Fruit fly (Drosophila melanogaster) whole organism, embryonic: ENCODE measurements around the gene stv.

Experiments
- Antp ChIP-seq: fragments of 200-800 bp; sonication (Bioruptor generic); optimal IDR thresholded peaks from 3 replicates; lab custom pipeline; 2016; ENCODE audit warnings: missing biosample characterization, missing genetic modification characterization
- Awh ChIP-seq: fragments of 200-800 bp; sonication (Bioruptor generic); IDR thresholded peaks from 2 replicates; pipeline ENCODE4, ENCODE4 v1.3.6; 2022; ENCODE audit warnings: missing biosample characterization, missing genetic modification characterization
- CG10147 ChIP-seq: fragments of 200-800 bp; sonication (Bioruptor generic); optimal IDR thresholded peaks from 2 replicates; lab custom pipeline; 2019; ENCODE audit warnings: missing biosample characterization, mild to moderate bottlenecking, missing genetic modification characterization, moderate library complexity
- CG10267 ChIP-seq: fragments of 200-800 bp; sonication (Bioruptor generic); optimal IDR thresholded peaks from 2 replicates; lab custom pipeline; 2018; ENCODE audit warnings: missing biosample characterization, mild to moderate bottlenecking, missing genetic modification characterization, moderate library complexity
- CG10431 ChIP-seq: fragments of 200-800 bp; sonication (Bioruptor generic); optimal IDR thresholded peaks from 3 replicates; lab custom pipeline; 2018; ENCODE audit warnings: missing biosample characterization, mild to moderate bottlenecking, missing genetic modification characterization
- CG10543 ChIP-seq: fragments of 200-800 bp; sonication (Bioruptor generic); optimal IDR thresholded peaks from 3 replicates; lab custom pipeline; 2017; ENCODE audit warnings: missing biosample characterization, mild to moderate bottlenecking, missing genetic modification characterization, moderate library complexity
- CG12299 ChIP-seq: fragments of 200-800 bp; sonication (Bioruptor generic); optimal IDR thresholded peaks from 2 replicates; lab custom pipeline; 2018; ENCODE audit warnings: missing biosample characterization, mild to moderate bottlenecking, missing genetic modification characterization
- CG13296 ChIP-seq: fragments of 200-800 bp; sonication (Bioruptor generic); optimal IDR thresholded peaks from 3 replicates; lab custom pipeline; 2018; ENCODE audit warnings: missing biosample characterization, mild to moderate bottlenecking, missing genetic modification characterization
- CG13894 ChIP-seq: fragments of 200-800 bp; sonication (Bioruptor generic); optimal IDR thresholded peaks from 3 replicates; lab custom pipeline; 2018; ENCODE audit warnings: missing biosample characterization, mild to moderate bottlenecking, missing genetic modification characterization, moderate library complexity
- CG15696 ChIP-seq: fragments of 200-800 bp; sonication (Bioruptor generic); optimal IDR thresholded peaks from 2 replicates; lab custom pipeline; 2019; ENCODE audit warnings: missing biosample characterization, mild to moderate bottlenecking, missing genetic modification characterization, moderate library complexity
- CG1792 ChIP-seq: fragments of 200-800 bp; sonication (Bioruptor generic); optimal IDR thresholded peaks from 2 replicates; lab custom pipeline; 2016; ENCODE audit warnings: missing biosample characterization, missing genetic modification characterization
- CG18262 ChIP-seq: fragments of 200-800 bp; optimal IDR thresholded peaks from 3 replicates; lab custom pipeline; 2019; ENCODE audit warnings: missing biosample characterization, mild to moderate bottlenecking, missing genetic modification characterization, moderate library complexity
- CG1832 ChIP-seq: fragments of 200-800 bp; sonication (Bioruptor generic); optimal IDR thresholded peaks from 2 replicates; lab custom pipeline; 2017; ENCODE audit warnings: missing biosample characterization, mild to moderate bottlenecking, missing genetic modification characterization, inconsistent platforms
- CG30403 ChIP-seq: fragments of 200-800 bp; sonication (Bioruptor generic); optimal IDR thresholded peaks from 3 replicates; lab custom pipeline; 2016; ENCODE audit warnings: missing biosample characterization, missing genetic modification characterization
- CG32772 ChIP-seq: fragments of 200-800 bp; sonication (Bioruptor generic); IDR thresholded peaks from 2 replicates; pipeline ENCODE4 v1.3.6; 2022; ENCODE audit warnings: missing biosample characterization, missing genetic modification characterization
- CG33213 ChIP-seq: fragments of 200-800 bp; sonication (Bioruptor generic); optimal IDR thresholded peaks from 3 replicates; lab custom pipeline; 2016; ENCODE audit warnings: missing biosample characterization, missing genetic modification characterization
- CG4617 ChIP-seq: fragments of 200-800 bp; sonication (Bioruptor generic); optimal IDR thresholded peaks from 3 replicates; lab custom pipeline; 2016; ENCODE audit warnings: missing biosample characterization, missing genetic modification characterization, borderline replicate concordance
- CG4854 ChIP-seq: fragments of 200-800 bp; sonication (Bioruptor generic); optimal IDR thresholded peaks from 2 replicates; lab custom pipeline; 2016; ENCODE audit warnings: missing biosample characterization, missing genetic modification characterization, inconsistent platforms
- CG7372 ChIP-seq: fragments of 200-800 bp; sonication (Bioruptor generic); IDR thresholded peaks from 2 replicates; pipeline ENCODE4 v1.3.6; 2022; ENCODE audit warnings: missing biosample characterization, missing genetic modification characterization
- CG7786 ChIP-seq: fragments of 200-800 bp; sonication (Bioruptor generic); optimal IDR thresholded peaks from 2 replicates; lab custom pipeline; 2016; ENCODE audit warnings: missing biosample characterization, missing genetic modification characterization
- CG9817 ChIP-seq: fragments of 200-800 bp; sonication (Bioruptor generic); optimal IDR thresholded peaks from 2 replicates; lab custom pipeline; 2018; ENCODE audit warnings: missing biosample characterization, mild to moderate bottlenecking, missing genetic modification characterization, moderate library complexity
- CoRest ChIP-seq: fragments of 200-800 bp; sonication (Bioruptor generic); optimal IDR thresholded peaks from 3 replicates; lab custom pipeline; 2018; ENCODE audit warnings: missing biosample characterization, mild to moderate bottlenecking, missing genetic modification characterization, moderate library complexity
- D ChIP-seq, 2 experiments: fragments of 200-800 bp in 1 of 2; fragments of >200 bp in 1 of 2; sonication (Bioruptor generic) in 1 of 2; optimal IDR thresholded peaks; 2 replicates in 1 of 2; 3 replicates in 1 of 2; lab custom pipeline; 2017; ENCODE audit warnings: mild to moderate bottlenecking in 1 of 2, missing biosample characterization in 1 of 2, missing genetic modification characterization in 1 of 2, missing genetic modification reagents in 1 of 2
- Drgx ChIP-seq: fragments of 200-800 bp; sonication (Bioruptor generic); IDR thresholded peaks from 2 replicates; pipeline ENCODE4 v1.3.6; 2022; ENCODE audit warnings: missing biosample characterization, missing genetic modification characterization
- E2f2 ChIP-seq: fragments of 200-800 bp; sonication (Bioruptor generic); IDR thresholded peaks from 2 replicates; pipeline ENCODE4 v1.3.6; 2022; ENCODE audit warnings: missing biosample characterization, missing genetic modification characterization
- ERR ChIP-seq: fragments of 200-800 bp; sonication (Bioruptor generic); optimal IDR thresholded peaks from 2 replicates; lab custom pipeline; 2016; ENCODE audit warnings: missing biosample characterization, missing genetic modification characterization
- Ets65A ChIP-seq: fragments of 200-800 bp; sonication (Bioruptor generic); peaks from one replicate; lab custom pipeline; 2016; ENCODE audit warnings: missing biosample characterization, missing genetic modification characterization
- Fer1 ChIP-seq: fragments of 200-800 bp; sonication (Bioruptor generic); optimal IDR thresholded peaks from 2 replicates; lab custom pipeline; 2017; ENCODE audit warnings: missing biosample characterization, mild to moderate bottlenecking, missing genetic modification characterization
- Max ChIP-seq: fragments of 200-800 bp; sonication (Bioruptor generic); optimal IDR thresholded peaks from 2 replicates; lab custom pipeline; 2016; ENCODE audit warnings: missing biosample characterization, mild to moderate bottlenecking, missing genetic modification characterization
- Myb ChIP-seq: fragments of 200-800 bp; sonication (Bioruptor generic); optimal IDR thresholded peaks from 2 replicates; lab custom pipeline; 2016; ENCODE audit warnings: missing biosample characterization, missing genetic modification characterization
- Neu2 ChIP-seq: fragments of 200-800 bp; sonication (Bioruptor generic); optimal IDR thresholded peaks from 3 replicates; lab custom pipeline; 2016; ENCODE audit warnings: missing biosample characterization, missing genetic modification characterization, borderline replicate concordance
- Oli ChIP-seq: fragments of 200-800 bp; sonication (Bioruptor generic); optimal IDR thresholded peaks from 2 replicates; lab custom pipeline; 2018; ENCODE audit warnings: missing biosample characterization, mild to moderate bottlenecking, missing genetic modification characterization, moderate library complexity
- Rx ChIP-seq: fragments of 200-800 bp; sonication (Bioruptor generic); IDR thresholded peaks from 2 replicates; pipeline ENCODE4 v1.3.6; 2022; ENCODE audit warnings: missing biosample characterization, missing genetic modification characterization
- Trl ChIP-seq, 3 experiments: fragments of >200 bp in 2 of 3; fragments of 200-800 bp in 1 of 3; sonication (Bioruptor generic) in 1 of 3; optimal IDR thresholded peaks; 2 replicates in 1 of 3; 3 replicates in 2 of 3; lab custom pipeline; 2016 to 2017; ENCODE audit warnings: missing biosample characterization in 1 of 3, missing genetic modification characterization in 1 of 3
- YL-1 ChIP-seq: fragments of 200-800 bp; sonication (Bioruptor generic); optimal IDR thresholded peaks from 3 replicates; lab custom pipeline; 2017; ENCODE audit warnings: missing biosample characterization, mild to moderate bottlenecking, missing genetic modification characterization
- chinmo ChIP-seq: fragments of 200-800 bp; sonication (Bioruptor generic); IDR thresholded peaks from 4 replicates; pipeline ENCODE4 v1.3.6; 2022; ENCODE audit warnings: missing biosample characterization, missing genetic modification characterization; ENCODE audit not compliant: partially characterized antibody
- corto ChIP-seq: fragments of 200-800 bp; sonication (Bioruptor generic); optimal IDR thresholded peaks from 2 replicates; lab custom pipeline; 2016; ENCODE audit warnings: missing biosample characterization, mild to moderate bottlenecking, missing genetic modification characterization, moderate library complexity
- croc ChIP-seq: fragments of 200-800 bp; sonication (Bioruptor generic); conservative IDR thresholded peaks from 3 replicates; pipeline ENCODE4 v1.3.6; 2022; ENCODE audit warnings: missing biosample characterization, missing genetic modification characterization
- crp ChIP-seq, 2 experiments: fragments of 200-800 bp; sonication (Bioruptor generic); optimal IDR thresholded peaks; 2 replicates in 1 of 2; 3 replicates in 1 of 2; lab custom pipeline; 2017; ENCODE audit warnings: missing biosample characterization in 2 of 2, missing genetic modification characterization in 2 of 2, mild to moderate bottlenecking in 1 of 2, moderate library complexity in 1 of 2
- gcm ChIP-seq: fragments of 200-800 bp; sonication (Bioruptor generic); optimal IDR thresholded peaks from 2 replicates; lab custom pipeline; 2019; ENCODE audit warnings: missing biosample characterization, mild to moderate bottlenecking, missing genetic modification characterization, moderate library complexity
- gfzf ChIP-seq: fragments of 200-800 bp; sonication (Bioruptor generic); optimal IDR thresholded peaks from 2 replicates; lab custom pipeline; 2016; ENCODE audit warnings: missing biosample characterization, mild to moderate bottlenecking, missing genetic modification characterization, moderate library complexity
- ind ChIP-seq: fragments of 200-800 bp; sonication (Bioruptor generic); optimal IDR thresholded peaks from 3 replicates; lab custom pipeline; 2016; ENCODE audit warnings: missing biosample characterization, missing genetic modification characterization
- klu ChIP-seq: fragments of 200-800 bp; sonication (Bioruptor generic); IDR thresholded peaks from 2 replicates; pipeline ENCODE4 v1.3.6; 2022; ENCODE audit warnings: missing biosample characterization, missing genetic modification characterization
- lbe ChIP-seq: fragments of 200-800 bp; sonication (Bioruptor generic); optimal IDR thresholded peaks from 2 replicates; lab custom pipeline; 2016; ENCODE audit warnings: missing biosample characterization, mild to moderate bottlenecking, missing genetic modification characterization
- mam ChIP-seq: fragments of 200-800 bp; sonication (Bioruptor generic); optimal IDR thresholded peaks from 3 replicates; lab custom pipeline; 2016; ENCODE audit warnings: missing biosample characterization, missing genetic modification characterization
- nom ChIP-seq: fragments of 200-800 bp; sonication (Bioruptor generic); optimal IDR thresholded peaks from 2 replicates; lab custom pipeline; 2017; ENCODE audit warnings: missing biosample characterization, missing genetic modification characterization, mild to moderate bottlenecking, moderate library complexity, missing genetic modification reagents
- sens ChIP-seq: fragments of 200-800 bp; sonication (Bioruptor generic); peaks from one replicate; lab custom pipeline; 2016; ENCODE audit warnings: missing biosample characterization, missing genetic modification characterization
- so ChIP-seq: fragments of 200-800 bp; sonication (Bioruptor generic); IDR thresholded peaks from 3 replicates; pipeline ENCODE4 v1.3.6; 2022; ENCODE audit warnings: missing biosample characterization, missing genetic modification characterization
- usp ChIP-seq: fragments of >200 bp; optimal IDR thresholded peaks from 2 replicates; lab custom pipeline; 2017; ENCODE audit warnings: missing biosample characterization, missing genetic modification characterization

The stv gene

DNA sequence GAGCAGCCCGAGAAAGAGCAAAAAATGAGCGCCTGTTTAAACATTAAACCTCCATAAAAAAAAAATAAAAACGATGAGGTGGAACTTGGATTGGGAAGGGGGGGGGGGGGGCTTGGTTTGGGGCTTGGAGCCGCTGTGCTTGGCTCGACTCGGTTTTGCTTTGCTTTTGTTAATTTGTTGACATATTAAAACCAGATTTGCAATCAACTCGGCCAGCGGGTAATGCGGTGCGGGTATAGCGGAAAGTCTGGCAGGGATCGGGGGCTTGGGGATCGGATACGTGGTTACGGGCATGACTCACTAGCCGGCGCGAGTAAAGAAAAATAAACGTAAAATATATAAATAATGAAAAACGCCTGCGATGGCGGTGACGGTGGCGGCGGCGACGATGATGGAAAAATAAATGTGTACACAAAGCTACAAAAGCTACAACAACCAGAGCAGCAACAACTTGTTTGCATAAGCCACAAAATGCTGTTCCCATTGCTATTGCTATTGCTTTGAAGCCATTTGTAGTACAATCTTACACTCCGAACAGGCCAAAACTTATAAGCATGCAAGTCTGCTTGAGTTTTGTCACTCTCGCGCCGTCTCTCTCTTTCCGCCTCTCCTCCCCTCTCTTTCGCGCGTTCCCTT lies 20.5 kb downstream of the stv start (continued):
- TF ChIP-seq Trl (optimal IDR thresholded peaks at IDR 0.05; lab: Kevin White, UChicago) (peak in 1 of 2 experiments; percentile 23), Trl (GFP tag; optimal IDR thresholded peaks at IDR 0.05; lab: Kevin White, UChicago) (no peak), CG13894 (tag; lab: Kevin White, UChicago) (peak; percentile 2), usp (no peak), Oli (tag; lab: Kevin White, UChicago) (no peak), ind (no peak), mam (GFP tag; lab: Kevin White, UChicago) (no peak), CG33213 (GFP tag; lab: Kevin White, UChicago) (no peak), CG15696 (tag; lab: Kevin White, UChicago) (no peak), YL-1 (GFP tag; lab: Kevin White, UChicago) (no peak), CG12299 (tag; lab: Kevin White, UChicago) (no peak), CG13296 (GFP tag; lab: Kevin White, UChicago) (no peak), corto (GFP tag; lab: Kevin White, UChicago) (no peak), CG30403 (GFP tag; lab: Kevin White, UChicago) (no peak), croc (GFP tag; lab: Robert Waterston, UW) (no peak), CG10147 (GFP tag; lab: Kevin White, UChicago) (no peak), lbe (GFP tag; lab: Kevin White, UChicago) (no peak), Max (GFP tag; lab: Kevin White, UChicago) (no peak), CG1832 (GFP tag; lab: Kevin White, UChicago) (peak; percentile 24), klu (no peak), chinmo (GFP tag; lab: Robert Waterston, UW) (0 out of 4 replicates have a peak, but pooled peaks have one; percentile 74), Ets65A (no peak), ERR (GFP tag; lab: Kevin White, UChicago) (no peak), D (optimal IDR thresholded peaks at IDR 0.05; lab: Kevin White, UChicago) (no peak), D (GFP tag; optimal IDR thresholded peaks at IDR 0.05; lab: Kevin White, UChicago) (no peak), gcm (GFP tag; lab: Kevin White, UChicago) (no peak), crp (GFP tag; optimal IDR thresholded peaks at IDR 0.05; lab: Kevin White, UChicago) (no peak), CG7372 (no peak), Fer1 (no peak), Drgx (GFP tag; lab: Robert Waterston, UW) (no peak), CG10267 (tag; lab: Kevin White, UChicago) (no peak), E2f2 (GFP tag; lab: Robert Waterston, UW) (peak; percentile 13; the same call in 1 of the 2 replicates), CG10431 (peak; percentile 13), CG32772 (GFP tag; lab: Robert Waterston, UW) (no peak), Rx (GFP tag; lab: Robert Waterston, UW) (no peak), CG1792 (no peak), sens (peak; percentile 64), Neu2 (GFP tag; lab: Kevin White, UChicago) (no peak), CG7786 (GFP tag; lab: Kevin White, UChicago) (no peak), CG9817 (tag; lab: Kevin White, UChicago) (no peak), CG18262 (tag; lab: Kevin White, UChicago) (no peak), CG4617 (GFP tag; lab: Kevin White, UChicago) (no peak), CG10543 (GFP tag; lab: Kevin White, UChicago) (peak; percentile 20), CG4854 (GFP tag; lab: Kevin White, UChicago) (no peak), gfzf (GFP tag; lab: Kevin White, UChicago) (no peak), Myb (GFP tag; lab: Kevin White, UChicago) (no peak), so (0 out of 3 replicates have a peak, but pooled peaks have one; percentile 26), CoRest (tag; lab: Kevin White, UChicago) (no peak), Awh (GFP tag; lab: Robert Waterston, UW) (0 out of 2 replicates have a peak, but pooled peaks have one; percentile 6), nom (GFP tag; lab: Kevin White, UChicago) (peak; percentile 84), Antp (no peak)
